Worm (Caenorhabditis elegans): ENCODE results near the gene fipr-3.

fipr-3 gene

ce11 chrX:14444701-14445100 lies 21.5 kb downstream of the fipr-3 start, which contains the start of gene F23D12.4:
Gene F23D12.4, plus strand, starts transcription at chrX:14445001.
- TF ChIP-seq pha-4 (tag; optimal IDR thresholded peaks at IDR 0.05) (no peak), ceh-19 (GFP tag; optimal IDR thresholded peaks at IDR 0.05) (no peak), ets-4 (tag; optimal IDR thresholded peaks at IDR 0.05) (no peak), C08G9.2 (tag; optimal IDR thresholded peaks at IDR 0.05) (no peak), lin-11 (tag; optimal IDR thresholded peaks at IDR 0.05) (no peak), pros-1 (tag; optimal IDR thresholded peaks at IDR 0.05) (no peak), ceh-22 (tag; optimal IDR thresholded peaks at IDR 0.05) (no peak), pha-2 (tag; optimal IDR thresholded peaks at IDR 0.05) (no peak), elt-4 (tag; optimal IDR thresholded peaks at IDR 0.05) (no peak), ceh-14 (tag; optimal IDR thresholded peaks at IDR 0.05) (no peak), nhr-232 (tag; optimal IDR thresholded peaks at IDR 0.05) (no peak), ceh-31 (tag; optimal IDR thresholded peaks at IDR 0.05) (no peak)

- no peak for TF ChIP-seq T23F11.4 (GFP tag; optimal IDR thresholded peaks at IDR 0.05)
- no peak for TF ChIP-seq nhr-232 (tag; optimal IDR thresholded peaks at IDR 0.05)
- TF ChIP-seq hlh-13 (GFP tag; optimal IDR thresholded peaks at IDR 0.05) = no peak
- no peak for TF ChIP-seq ama-1 (optimal IDR thresholded peaks at IDR 0.05)
- TF ChIP-seq zip-5 (tag; optimal IDR thresholded peaks at IDR 0.05) = no peak
- TF ChIP-seq F13H6.1 (tag; optimal IDR thresholded peaks at IDR 0.05) = no peak
- TF ChIP-seq madf-2 (tag; optimal IDR thresholded peaks at IDR 0.05) = no peak
- no peak for TF ChIP-seq hlh-30 (tag; optimal IDR thresholded peaks at IDR 0.05; ENCODE audit: insufficient read depth)
- no peak for TF ChIP-seq pat-9 (tag; optimal IDR thresholded peaks at IDR 0.05)
- TF ChIP-seq fkh-10 (GFP tag; optimal IDR thresholded peaks at IDR 0.05) = no peak
- TF ChIP-seq hlh-8 (tag; optimal IDR thresholded peaks at IDR 0.05) = no peak
- no peak for TF ChIP-seq K02D7.2 (tag; optimal IDR thresholded peaks at IDR 0.05)
- TF ChIP-seq pha-4 (tag; optimal IDR thresholded peaks at IDR 0.05) = no peak
- no peak for TF ChIP-seq ceh-2 (tag; optimal IDR thresholded peaks at IDR 0.05)
- no peak for TF ChIP-seq unc-3 (GFP tag; conservative IDR thresholded peaks at IDR 0.05)
- TF ChIP-seq unc-3 (tag; optimal IDR thresholded peaks at IDR 0.05) = no peak
- TF ChIP-seq fax-1 (tag; optimal IDR thresholded peaks at IDR 0.05) = no peak
Observed at ce11 chrX:14447498-14447897, 24.3 kb downstream of the fipr-3 start.

ce11 chrX:14447910-14448309 lies 24.7 kb downstream of the fipr-3 start, which contains the start of gene jmjd-3.2:
Gene jmjd-3.2, plus strand, starts transcription at chrX:14448210.
- no peak for TF ChIP-seq ceh-9 (tag; optimal IDR thresholded peaks at IDR 0.05)
- no peak for TF ChIP-seq Y22D7AL.16 (tag; optimal IDR thresholded peaks at IDR 0.05)
- TF ChIP-seq ztf-16 (tag; optimal IDR thresholded peaks at IDR 0.05) = no peak
- no peak for TF ChIP-seq ceh-48 (tag; optimal IDR thresholded peaks at IDR 0.05)
- no peak for TF ChIP-seq pha-2 (tag; optimal IDR thresholded peaks at IDR 0.05)
- no peak for TF ChIP-seq ceh-31 (tag; optimal IDR thresholded peaks at IDR 0.05)
- no peak for TF ChIP-seq unc-55 (GFP tag; optimal IDR thresholded peaks at IDR 0.05)
- TF ChIP-seq pros-1 (tag; optimal IDR thresholded peaks at IDR 0.05) = no peak

ce11 chrX:14453735-14454134 lies 30.5 kb downstream of the fipr-3 start, which contains the start of gene F23D12.7:
Gene F23D12.7, minus strand, starts transcription at chrX:14453835.
- TF ChIP-seq gmeb-2 (tag; optimal IDR thresholded peaks at IDR 0.05) (no peak), zip-5 (tag; optimal IDR thresholded peaks at IDR 0.05) (no peak), hlh-30 (tag; optimal IDR thresholded peaks at IDR 0.05; ENCODE audit: insufficient read depth) (no peak), odd-2 (tag; optimal IDR thresholded peaks at IDR 0.05) (no peak), ceh-19 (GFP tag; optimal IDR thresholded peaks at IDR 0.05) (no peak), unc-42 (tag; optimal IDR thresholded peaks at IDR 0.05) (no peak)

- TF ChIP-seq ceh-6 (GFP tag; optimal IDR thresholded peaks at IDR 0.05) (no peak), fkh-6 (tag; optimal IDR thresholded peaks at IDR 0.05) (no peak), gmeb-2 (tag; optimal IDR thresholded peaks at IDR 0.05) (no peak), hlh-30 (tag; optimal IDR thresholded peaks at IDR 0.05; ENCODE audit: insufficient read depth) (no peak), ets-4 (tag; optimal IDR thresholded peaks at IDR 0.05) (no peak), Y22D7AL.16 (tag; optimal IDR thresholded peaks at IDR 0.05) (no peak), ceh-9 (tag; optimal IDR thresholded peaks at IDR 0.05) (no peak), tbx-2 (tag; optimal IDR thresholded peaks at IDR 0.05) (no peak), dve-1 (tag; optimal IDR thresholded peaks at IDR 0.05) (no peak)
Observed at ce11 chrX:14455419-14455818, 32.2 kb downstream of the fipr-3 start, which contains the start of gene Y66C5A.1. Gene Y66C5A.1, minus strand, starts transcription at chrX:14455519.

All from whole organism, late embryonic.